Worm (Caenorhabditis elegans): ENCODE data around the gene frm-7.

DNA sequence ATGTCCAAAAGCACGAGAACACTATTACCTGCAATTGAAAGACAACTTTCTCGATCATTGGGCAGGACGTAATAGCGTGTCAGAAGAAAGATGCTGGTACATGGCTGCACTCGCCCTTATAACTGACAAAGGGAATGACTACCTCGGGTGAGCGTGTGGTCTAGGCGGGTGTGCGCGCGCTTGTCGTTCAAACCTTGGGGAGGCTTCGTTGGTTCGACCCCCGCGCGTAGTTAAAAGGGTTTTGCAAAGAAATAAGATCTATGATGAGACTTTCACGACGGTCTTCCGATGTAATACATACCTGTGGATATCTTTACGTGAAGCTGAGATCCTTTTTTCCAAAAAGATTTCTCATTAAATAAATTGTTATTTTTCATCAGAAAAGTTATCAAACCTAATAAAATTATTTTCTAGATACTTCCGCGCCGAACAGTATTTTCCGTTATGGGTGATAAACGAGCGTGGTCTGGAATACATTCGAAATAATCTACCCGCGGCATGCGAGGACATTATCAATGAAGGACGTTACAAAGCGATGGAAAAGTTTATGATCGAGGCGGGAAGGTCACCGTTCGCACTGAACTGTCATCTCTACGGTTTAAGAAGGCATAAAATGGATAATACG is 1.3 kb downstream of the frm-7 start:
- TF ChIP-seq pha-4 (tag; optimal IDR thresholded peaks at IDR 0.05) = no peak
- TF ChIP-seq ceh-9 (tag; optimal IDR thresholded peaks at IDR 0.05) = peak; percentile 100
- TF ChIP-seq ama-1 (optimal IDR thresholded peaks at IDR 0.05) = peak; percentile 80
- peak; percentile 100 for TF ChIP-seq ceh-34 (tag; optimal IDR thresholded peaks at IDR 0.05)
- peak; percentile 100 for TF ChIP-seq elt-2 (tag; optimal IDR thresholded peaks at IDR 0.05)
- TF ChIP-seq pat-9 (tag; optimal IDR thresholded peaks at IDR 0.05) = peak; percentile 100
- peak; percentile 100 for TF ChIP-seq hlh-15 (tag; optimal IDR thresholded peaks at IDR 0.05)
- TF ChIP-seq fax-1 (tag; optimal IDR thresholded peaks at IDR 0.05) = peak; percentile 99
- TF ChIP-seq fkh-10 (GFP tag; optimal IDR thresholded peaks at IDR 0.05) = peak; percentile 97
- peak; percentile 99 for TF ChIP-seq lim-6 (tag; optimal IDR thresholded peaks at IDR 0.05)
